Fruit fly (Drosophila melanogaster) whole organism, prepupa: Measurements from ENCODE around the gene BthD.

Source experiments
- Blimp-1 ChIP-seq: fragments of 200-800 bp; sonication (Bioruptor generic); optimal IDR thresholded peaks from 3 replicates; lab custom pipeline; 2017; ENCODE audit warnings: missing biosample characterization, missing genetic modification characterization, mild to moderate bottlenecking, moderate library complexity, missing genetic modification reagents
- CG10631 ChIP-seq: fragments of 200-800 bp; sonication (Bioruptor generic); optimal IDR thresholded peaks from 2 replicates; lab custom pipeline; 2016; ENCODE audit warnings: missing biosample characterization, missing genetic modification characterization
- CG11294 ChIP-seq: fragments of 200-800 bp; sonication (Bioruptor generic); IDR thresholded peaks from 2 replicates; pipeline ENCODE4 v1.3.6; 2022; ENCODE audit warnings: missing biosample characterization, missing genetic modification characterization
- CG11762 ChIP-seq: fragments of 200-800 bp; sonication (Bioruptor generic); optimal IDR thresholded peaks from 3 replicates; lab custom pipeline; 2016; ENCODE audit warnings: missing biosample characterization, missing genetic modification characterization; ENCODE audit not compliant: insufficient read depth
- CG11902 ChIP-seq: fragments of 200-800 bp; sonication (Bioruptor generic); optimal IDR thresholded peaks from 3 replicates; lab custom pipeline; 2016; ENCODE audit warnings: missing biosample characterization, missing genetic modification characterization
- CG15336 ChIP-seq: fragments of 200-800 bp; sonication (Bioruptor generic); IDR thresholded peaks from 2 replicates; pipeline ENCODE4 v1.3.6; 2022; ENCODE audit warnings: missing biosample characterization, missing genetic modification characterization
- CG1621 ChIP-seq: fragments of 200-800 bp; sonication (Bioruptor generic); optimal IDR thresholded peaks from 3 replicates; lab custom pipeline; 2018; ENCODE audit warnings: missing biosample characterization, mild to moderate bottlenecking, missing genetic modification characterization
- CG16779 ChIP-seq: fragments of 200-800 bp; sonication (Bioruptor generic); optimal IDR thresholded peaks from 3 replicates; lab custom pipeline; 2017; ENCODE audit warnings: missing biosample characterization, mild to moderate bottlenecking, missing genetic modification characterization
- CG3032 ChIP-seq: fragments of 200-800 bp; optimal IDR thresholded peaks from 2 replicates; lab custom pipeline; 2019; ENCODE audit warnings: missing biosample characterization, mild to moderate bottlenecking, missing genetic modification characterization, moderate library complexity
- CG34406 ChIP-seq: fragments of 200-800 bp; sonication (Bioruptor generic); optimal IDR thresholded peaks from 3 replicates; lab custom pipeline; 2016; ENCODE audit warnings: missing biosample characterization, missing genetic modification characterization
- CG3919 ChIP-seq: fragments of 200-800 bp; sonication (Bioruptor generic); optimal IDR thresholded peaks from 3 replicates; lab custom pipeline; 2016; ENCODE audit warnings: missing biosample characterization, missing genetic modification characterization
- CG4318 ChIP-seq: fragments of 200-800 bp; sonication (Bioruptor generic); optimal IDR thresholded peaks from 3 replicates; lab custom pipeline; 2017; ENCODE audit warnings: missing biosample characterization, mild to moderate bottlenecking, missing genetic modification characterization
- CG6163 ChIP-seq: fragments of 200-800 bp; sonication (Bioruptor generic); IDR thresholded peaks from 3 replicates; pipeline ENCODE4 v1.3.6; 2022; ENCODE audit warnings: missing biosample characterization, missing genetic modification characterization
- CG6276 ChIP-seq: fragments of 200-800 bp; sonication (Bioruptor generic); optimal IDR thresholded peaks from 2 replicates; lab custom pipeline; 2017; ENCODE audit warnings: missing biosample characterization, mild to moderate bottlenecking, missing genetic modification characterization
- CG6808 ChIP-seq: fragments of 200-800 bp; sonication (Bioruptor generic); optimal IDR thresholded peaks from 3 replicates; lab custom pipeline; 2017; ENCODE audit warnings: missing biosample characterization, missing genetic modification characterization, mild to moderate bottlenecking, moderate library complexity, missing genetic modification reagents
- CG6854 ChIP-seq: fragments of 200-800 bp; sonication (Bioruptor generic); optimal IDR thresholded peaks from 2 replicates; lab custom pipeline; 2017; ENCODE audit warnings: missing biosample characterization, mild to moderate bottlenecking, missing genetic modification characterization
- CG8119 ChIP-seq: fragments of 200-800 bp; sonication (Bioruptor generic); IDR thresholded peaks from 3 replicates; pipeline ENCODE4 v1.3.6; 2022; ENCODE audit warnings: missing biosample characterization, missing genetic modification characterization
- CG8319 ChIP-seq: fragments of 200-800 bp; sonication (Bioruptor generic); optimal IDR thresholded peaks from 3 replicates; lab custom pipeline; 2016; ENCODE audit warnings: missing biosample characterization, missing genetic modification characterization
- CG9139 ChIP-seq: fragments of 200-800 bp; sonication (Bioruptor generic); optimal IDR thresholded peaks from 3 replicates; lab custom pipeline; 2017; ENCODE audit warnings: missing biosample characterization, mild to moderate bottlenecking, missing genetic modification characterization
- Eip75B ChIP-seq: fragments of 200-800 bp; sonication (Bioruptor generic); optimal IDR thresholded peaks from 3 replicates; lab custom pipeline; 2016; ENCODE audit warnings: missing biosample characterization, missing genetic modification characterization
- Eip78C ChIP-seq: fragments of 200-800 bp; sonication (Bioruptor generic); peaks from one replicate; lab custom pipeline; 2016; ENCODE audit warnings: missing biosample characterization, missing genetic modification characterization
- Eip93F ChIP-seq: fragments of 200-800 bp; sonication (Bioruptor generic); optimal IDR thresholded peaks from 2 replicates; lab custom pipeline; 2016; ENCODE audit warnings: missing biosample characterization, mild to moderate bottlenecking, missing genetic modification characterization
- Ets96B ChIP-seq: fragments of 200-800 bp; optimal IDR thresholded peaks from 2 replicates; lab custom pipeline; 2019; ENCODE audit warnings: missing biosample characterization, mild to moderate bottlenecking, missing genetic modification characterization, moderate library complexity
- Gug ChIP-seq: fragments of 200-800 bp; sonication (Bioruptor generic); IDR thresholded peaks from 2 replicates; pipeline ENCODE4 v1.3.6; 2022; ENCODE audit warnings: missing biosample characterization, missing genetic modification characterization
- Hr39 ChIP-seq: fragments of 200-800 bp; sonication (Bioruptor generic); optimal IDR thresholded peaks from 2 replicates; lab custom pipeline; 2016; ENCODE audit warnings: missing biosample characterization, missing genetic modification characterization
- Hr4 ChIP-seq: fragments of 200-800 bp; sonication (Bioruptor generic); optimal IDR thresholded peaks from 3 replicates; lab custom pipeline; 2016; ENCODE audit warnings: missing biosample characterization, missing genetic modification characterization
- Met ChIP-seq: fragments of 200-800 bp; sonication (Bioruptor generic); optimal IDR thresholded peaks from 3 replicates; lab custom pipeline; 2016; ENCODE audit warnings: missing biosample characterization, missing genetic modification characterization
- Smox ChIP-seq: fragments of 200-800 bp; sonication (Bioruptor generic); optimal IDR thresholded peaks from 3 replicates; lab custom pipeline; 2016; ENCODE audit warnings: missing biosample characterization, missing genetic modification characterization
- Sox102F ChIP-seq: fragments of 200-800 bp; sonication (Bioruptor generic); optimal IDR thresholded peaks from 2 replicates; lab custom pipeline; 2016; ENCODE audit warnings: missing biosample characterization, mild to moderate bottlenecking, missing genetic modification characterization
- Sox14 ChIP-seq: fragments of 200-800 bp; sonication (Bioruptor generic); optimal IDR thresholded peaks from 3 replicates; lab custom pipeline; 2016; ENCODE audit warnings: missing biosample characterization, missing genetic modification characterization
- Sox15 ChIP-seq: fragments of 200-800 bp; sonication (Bioruptor generic); optimal IDR thresholded peaks from 3 replicates; lab custom pipeline; 2016; ENCODE audit warnings: missing biosample characterization, missing genetic modification characterization
- achi ChIP-seq: fragments of 200-800 bp; sonication (Bioruptor generic); optimal IDR thresholded peaks from 3 replicates; lab custom pipeline; 2016; ENCODE audit warnings: missing biosample characterization, missing genetic modification characterization
- acj6 ChIP-seq: fragments of 200-800 bp; sonication (Bioruptor generic); optimal IDR thresholded peaks from 3 replicates; lab custom pipeline; 2016; ENCODE audit warnings: missing biosample characterization, missing genetic modification characterization
- dac ChIP-seq: fragments of 200-800 bp; sonication (Bioruptor generic); optimal IDR thresholded peaks from 2 replicates; lab custom pipeline; 2017; ENCODE audit warnings: missing biosample characterization, mild to moderate bottlenecking, missing genetic modification characterization
- dsx ChIP-seq: fragments of 200-800 bp; optimal IDR thresholded peaks from 3 replicates; lab custom pipeline; 2019; ENCODE audit warnings: missing biosample characterization, mild to moderate bottlenecking, missing genetic modification characterization, moderate library complexity; ENCODE audit not compliant: poor library complexity, severe bottlenecking
- esn ChIP-seq: fragments of 200-800 bp; sonication (Bioruptor generic); optimal IDR thresholded peaks from 2 replicates; lab custom pipeline; 2016; ENCODE audit warnings: missing biosample characterization, mild to moderate bottlenecking, missing genetic modification characterization, moderate library complexity
- fd85E ChIP-seq: fragments of 200-800 bp; sonication (Bioruptor generic); optimal IDR thresholded peaks from 3 replicates; lab custom pipeline; 2016; ENCODE audit warnings: missing biosample characterization, missing genetic modification characterization
- lz ChIP-seq: fragments of 200-800 bp; sonication (Bioruptor generic); optimal IDR thresholded peaks from 3 replicates; lab custom pipeline; 2016; ENCODE audit warnings: missing biosample characterization, missing genetic modification characterization
- net ChIP-seq: fragments of 200-800 bp; sonication (Bioruptor generic); optimal IDR thresholded peaks from 3 replicates; lab custom pipeline; 2016; ENCODE audit warnings: missing biosample characterization, missing genetic modification characterization
- pdm3 ChIP-seq: fragments of 200-800 bp; sonication (Bioruptor generic); optimal IDR thresholded peaks from 3 replicates; lab custom pipeline; 2016; ENCODE audit warnings: missing biosample characterization, missing genetic modification characterization
- spab ChIP-seq: fragments of 200-800 bp; sonication (Bioruptor generic); optimal IDR thresholded peaks from 2 replicates; lab custom pipeline; 2017; ENCODE audit warnings: missing biosample characterization, mild to moderate bottlenecking, missing genetic modification characterization, missing genetic modification reagents
- ss ChIP-seq, 2 experiments: fragments of 200-800 bp; sonication (Bioruptor generic); optimal IDR thresholded peaks; 2 replicates in 1 of 2; 3 replicates in 1 of 2; lab custom pipeline; 2017 to 2018; ENCODE audit warnings: mild to moderate bottlenecking in 2 of 2, missing biosample characterization in 2 of 2, missing genetic modification characterization in 2 of 2, moderate library complexity in 1 of 2
- svp ChIP-seq: fragments of 200-800 bp; sonication (Bioruptor generic); peaks from one replicate; lab custom pipeline; 2016; ENCODE audit warnings: missing biosample characterization, missing genetic modification characterization
- topi ChIP-seq: fragments of 200-800 bp; sonication (Bioruptor generic); optimal IDR thresholded peaks from 3 replicates; lab custom pipeline; 2016; ENCODE audit warnings: missing biosample characterization, missing genetic modification characterization
- vri ChIP-seq: fragments of 200-800 bp; sonication (Bioruptor generic); optimal IDR thresholded peaks from 3 replicates; lab custom pipeline; 2016; ENCODE audit warnings: missing biosample characterization, mild to moderate bottlenecking, missing genetic modification characterization

BthD gene

dm6 chrX:13641891-13642617 lies 30.1 kb downstream of the BthD start (continued):
- TF ChIP-seq dac (GFP tag; lab: Kevin White, UChicago) = no peak
- TF ChIP-seq Hr39 (GFP tag; lab: Kevin White, UChicago) = no peak
- no peak for TF ChIP-seq Sox102F
- no peak for TF ChIP-seq CG6276 (GFP tag; lab: Kevin White, UChicago)
- TF ChIP-seq esn (GFP tag; lab: Kevin White, UChicago) = no peak
- peak; percentile 12 for TF ChIP-seq CG34406 (GFP tag; lab: Kevin White, UChicago)
- TF ChIP-seq Gug (GFP tag; lab: Robert Waterston, UW) = no peak
- TF ChIP-seq CG8319 = no peak
- peak; percentile 8 for TF ChIP-seq dsx (GFP tag; lab: Kevin White, UChicago)
- 0 out of 3 replicates have a peak, but pooled peaks have one; percentile 25 for TF ChIP-seq CG6163 (GFP tag; lab: Robert Waterston, UW)
- TF ChIP-seq acj6 (GFP tag; lab: Kevin White, UChicago) = no peak
- TF ChIP-seq CG9139 (GFP tag; lab: Kevin White, UChicago) = peak; percentile 25
- TF ChIP-seq Met (GFP tag; lab: Kevin White, UChicago) = no peak
- peak in 1 of 2 experiments; percentile 31 for TF ChIP-seq ss (GFP tag; optimal IDR thresholded peaks at IDR 0.05; lab: Kevin White, UChicago)
- no peak for TF ChIP-seq topi (GFP tag; lab: Kevin White, UChicago)
- TF ChIP-seq CG4318 (GFP tag; lab: Kevin White, UChicago) = no peak
- TF ChIP-seq Eip78C = peak; percentile 80
- TF ChIP-seq CG3032 (tag; lab: Kevin White, UChicago) = no peak
- no peak for TF ChIP-seq Eip75B (GFP tag; lab: Kevin White, UChicago)
- TF ChIP-seq lz = no peak
- no peak for TF ChIP-seq Eip93F (GFP tag; lab: Kevin White, UChicago)
- no peak for TF ChIP-seq pdm3 (GFP tag; lab: Kevin White, UChicago)

- TF ChIP-seq Sox15 (GFP tag; lab: Kevin White, UChicago) (peak; percentile 64), CG6854 (GFP tag; lab: Kevin White, UChicago) (no peak), svp (GFP tag; lab: Kevin White, UChicago) (peak; percentile 69), CG8119 (GFP tag; lab: Robert Waterston, UW) (peak; percentile 52; the same call in 2 of the 3 replicates), CG6276 (GFP tag; lab: Kevin White, UChicago) (no peak), CG1621 (peak; percentile 31), CG10631 (peak; percentile 69), Hr4 (GFP tag; lab: Kevin White, UChicago) (no peak), CG8319 (peak; percentile 41), dac (GFP tag; lab: Kevin White, UChicago) (no peak), Smox (GFP tag; lab: Kevin White, UChicago) (peak; percentile 71), achi (GFP tag; lab: Kevin White, UChicago) (peak; percentile 68), net (peak; percentile 24), CG11902 (GFP tag; lab: Kevin White, UChicago) (peak; percentile 44), Met (GFP tag; lab: Kevin White, UChicago) (peak; percentile 74), Eip78C (peak; percentile 91), CG3032 (tag; lab: Kevin White, UChicago) (peak; percentile 46), acj6 (GFP tag; lab: Kevin White, UChicago) (peak; percentile 65), Sox14 (GFP tag; lab: Kevin White, UChicago) (peak; percentile 47), CG6163 (GFP tag; lab: Robert Waterston, UW) (peak; percentile 75), dsx (GFP tag; lab: Kevin White, UChicago) (no peak), Blimp-1 (GFP tag; lab: Kevin White, UChicago) (no peak), CG4318 (GFP tag; lab: Kevin White, UChicago) (no peak), CG16779 (tag; lab: Kevin White, UChicago) (no peak), fd85E (GFP tag; lab: Kevin White, UChicago) (no peak), Gug (GFP tag; lab: Robert Waterston, UW) (peak; percentile 29; the same call in 1 of the 2 replicates), CG3919 (GFP tag; lab: Kevin White, UChicago) (peak; percentile 73), CG34406 (GFP tag; lab: Kevin White, UChicago) (peak; percentile 62), ss (GFP tag; optimal IDR thresholded peaks at IDR 0.05; lab: Kevin White, UChicago) (peak in 1 of 2 experiments; percentile 23), CG11762 (GFP tag; lab: Kevin White, UChicago) (peak; percentile 38), spab (GFP tag; lab: Kevin White, UChicago) (peak; percentile 19), CG11294 (GFP tag; lab: Robert Waterston, UW) (0 out of 2 replicates have a peak, but pooled peaks have one; percentile 33), CG15336 (peak; percentile 58), esn (GFP tag; lab: Kevin White, UChicago) (peak; percentile 77), CG6808 (GFP tag; lab: Kevin White, UChicago) (no peak), Ets96B (tag; lab: Kevin White, UChicago) (peak; percentile 14), vri (GFP tag; lab: Kevin White, UChicago) (peak; percentile 42), pdm3 (GFP tag; lab: Kevin White, UChicago) (peak; percentile 75)
These were observed 32.0 kb downstream of the BthD start for dm6 chrX:13643961-13644360.
